Worm (Caenorhabditis elegans): ENCODE measurements around the gene fbxb-79.

ce11 chrIV:11212978-11213377, 23.7 kb upstream of the fbxb-79 start:
- TF ChIP-seq lin-13 (GFP tag; optimal IDR thresholded peaks at IDR 0.05) (no peak), zip-11 (GFP tag; IDR thresholded peaks at IDR 0.05) (no peak), unc-62 (GFP tag; optimal IDR thresholded peaks at IDR 0.05 in 1 of 2) (no peak), unc-62 (tag; optimal IDR thresholded peaks at IDR 0.05) (no peak), aly-2 (tag; optimal IDR thresholded peaks at IDR 0.05) (no peak), pha-4 (GFP tag; IDR thresholded peaks at IDR 0.05) (no peak), pha-4 (tag; optimal IDR thresholded peaks at IDR 0.05) (no peak), hlh-30 (tag; optimal IDR thresholded peaks at IDR 0.05; ENCODE audit: insufficient read depth) (no peak), fkh-10 (GFP tag; optimal IDR thresholded peaks at IDR 0.05) (no peak), ceh-28 (tag; optimal IDR thresholded peaks at IDR 0.05) (no peak), ama-1 (optimal IDR thresholded peaks at IDR 0.05) (no peak), pqm-1 (tag; optimal IDR thresholded peaks at IDR 0.05) (no peak), egl-43 (GFP tag; IDR thresholded peaks at IDR 0.05) (no peak)

All from whole organism, L4 larva.